Fruit fly (Drosophila melanogaster): ENCODE data around the gene CG42570.
A peak's percentile ranks its signal among the peaks of the same experiment; 100 is the strongest.

Gene CG42570

DNA sequence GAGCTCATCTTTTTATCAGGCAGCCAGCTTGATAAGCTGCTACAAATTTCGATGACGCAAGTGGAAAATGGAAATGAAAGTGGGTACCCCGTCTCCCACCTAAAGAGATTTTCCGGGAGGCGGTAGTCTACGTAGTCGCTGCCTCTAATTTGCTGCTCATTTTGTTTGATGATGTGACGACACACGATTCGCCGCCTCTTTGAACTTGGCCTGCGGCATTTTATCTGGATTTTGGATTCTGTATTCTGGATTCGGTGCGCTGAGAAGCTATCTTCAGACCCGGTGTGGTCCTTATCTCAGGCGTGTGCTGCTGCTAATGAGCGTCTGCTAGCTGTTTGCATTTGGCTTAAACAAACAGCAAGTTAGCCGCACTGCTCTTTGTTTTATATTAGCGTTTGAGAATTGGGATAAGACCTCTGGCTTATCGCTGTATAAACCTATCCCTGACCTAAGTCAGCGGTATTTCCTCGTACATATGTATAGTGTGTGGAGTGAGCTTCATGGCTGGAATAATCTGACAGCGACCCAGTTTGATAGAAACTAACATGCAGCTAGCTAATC lies 3.6 kb upstream of the CG42570 start (continued):
- peak in 1 of 2 experiments; percentile 2 for TF ChIP-seq crp (GFP tag; optimal IDR thresholded peaks at IDR 0.05)
- no peak for TF ChIP-seq vnd (GFP tag; IDR thresholded peaks at IDR 0.05; ENCODE audit: partially characterized antibody)
- TF ChIP-seq pan (optimal IDR thresholded peaks at IDR 0.05), result no peak
- TF ChIP-seq pan (GFP tag; optimal IDR thresholded peaks at IDR 0.05 in 1 of 2, IDR thresholded peaks at IDR 0.05 in 1 of 2), result peak in 1 of 2 experiments; percentile 16
- 0 out of 2 replicates have a peak, but pooled peaks have one; percentile 55 for TF ChIP-seq danr (GFP tag; IDR thresholded peaks at IDR 0.05)
- no peak for TF ChIP-seq Hand (GFP tag; optimal IDR thresholded peaks at IDR 0.05)
- peak; percentile 51 for TF ChIP-seq CG4707 (GFP tag; optimal IDR thresholded peaks at IDR 0.05)
- peak; percentile 24 for TF ChIP-seq p53 (GFP tag; optimal IDR thresholded peaks at IDR 0.05)
- peak in 1 of 2 experiments; percentile 13 for TF ChIP-seq insv (GFP tag; optimal IDR thresholded peaks at IDR 0.05)
- peak; percentile 34 for TF ChIP-seq unpg (GFP tag; optimal IDR thresholded peaks at IDR 0.05)
- no peak for TF ChIP-seq luna (GFP tag; optimal IDR thresholded peaks at IDR 0.05)
- no peak for TF ChIP-seq nmo (GFP tag; optimal IDR thresholded peaks at IDR 0.05)
- peak; percentile 65 for TF ChIP-seq Blimp-1 (GFP tag; optimal IDR thresholded peaks at IDR 0.05)
- peak; percentile 80 for TF ChIP-seq CG12236 (GFP tag; optimal IDR thresholded peaks at IDR 0.05)
- peak; percentile 51 for TF ChIP-seq CG11247 (GFP tag; IDR thresholded peaks at IDR 0.05)
- TF ChIP-seq CG13296 (GFP tag; optimal IDR thresholded peaks at IDR 0.05), result peak; percentile 60

DNA sequence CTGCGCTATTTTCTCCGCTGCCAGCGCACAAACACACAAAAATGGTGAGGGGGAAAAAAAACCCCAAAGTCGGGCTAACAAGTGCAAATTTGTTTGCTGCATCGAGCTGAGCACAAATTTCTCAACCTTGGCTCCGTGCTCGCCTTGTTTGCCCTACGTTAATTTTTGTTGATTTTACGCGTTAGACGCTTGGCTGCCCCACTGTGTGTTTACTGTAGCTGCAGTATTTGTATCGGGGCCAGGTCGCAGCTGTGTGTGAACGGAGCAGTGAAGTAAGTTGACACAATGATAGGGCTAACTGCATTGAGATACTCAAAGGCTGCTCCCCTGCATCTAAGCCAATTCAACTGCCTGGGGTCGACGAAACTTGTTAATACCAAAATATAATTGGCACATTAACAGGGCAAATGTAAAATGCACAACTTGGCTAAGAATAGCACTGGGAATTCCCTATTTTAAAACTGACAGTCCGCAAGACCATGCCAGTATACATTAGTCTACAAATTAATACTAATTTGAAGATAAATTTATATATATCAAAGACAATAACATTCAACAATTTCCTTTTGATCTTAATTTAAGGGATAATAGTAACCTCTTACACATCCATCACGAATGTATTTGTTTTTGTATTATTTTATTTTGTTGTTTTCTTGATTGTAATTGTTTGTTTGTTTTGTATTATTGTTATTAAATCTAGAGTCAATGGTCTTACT lies 1.7 kb upstream of the CG42570 start, which contains the start of gene CG42571:
TSS of gene CG42571 (plus strand) at position 666 of the 716 bp plus-strand sequence.
- no peak for TF ChIP-seq run (tag; optimal IDR thresholded peaks at IDR 0.05)
- no peak for TF ChIP-seq toy (GFP tag; IDR thresholded peaks at IDR 0.05)
- TF ChIP-seq CG10979 (tag; optimal IDR thresholded peaks at IDR 0.05), result no peak
- peak; percentile 54; the same call in 1 of the 2 replicates for TF ChIP-seq CG17328 (GFP tag; IDR thresholded peaks at IDR 0.05)
- TF ChIP-seq CG15073 (GFP tag; optimal IDR thresholded peaks at IDR 0.05), result no peak
- no peak for TF ChIP-seq MESR4 (GFP tag; optimal IDR thresholded peaks at IDR 0.05)
- no peak for TF ChIP-seq CG13296 (GFP tag; optimal IDR thresholded peaks at IDR 0.05)
- no peak for TF ChIP-seq klu (GFP tag; IDR thresholded peaks at IDR 0.05)
- TF ChIP-seq Hr3 (GFP tag; optimal IDR thresholded peaks at IDR 0.05), result no peak
- TF ChIP-seq row (GFP tag; IDR thresholded peaks at IDR 0.05), result no peak
- no peak for TF ChIP-seq CG14014 (GFP tag; IDR thresholded peaks at IDR 0.05)
- TF ChIP-seq hth (optimal IDR thresholded peaks at IDR 0.05), result no peak
- no peak for TF ChIP-seq unc-4 (GFP tag; IDR thresholded peaks at IDR 0.05; ENCODE audit: partially characterized antibody)
- no peak for TF ChIP-seq pho (GFP tag; optimal IDR thresholded peaks at IDR 0.05)
- TF ChIP-seq Gsc (GFP tag; IDR thresholded peaks at IDR 0.05), result no peak
- TF ChIP-seq Dll (GFP tag; IDR thresholded peaks at IDR 0.05; ENCODE audit: partially characterized antibody), result no peak
- no peak for TF ChIP-seq Ets97D (GFP tag; optimal IDR thresholded peaks at IDR 0.05)
- peak; percentile 32 for TF ChIP-seq CG2678 (tag; optimal IDR thresholded peaks at IDR 0.05)
- no peak for TF ChIP-seq CG3995 (GFP tag; optimal IDR thresholded peaks at IDR 0.05)
- TF ChIP-seq chm (GFP tag; IDR thresholded peaks at IDR 0.05), result peak; percentile 50; the same call in 1 of the 2 replicates
- TF ChIP-seq nau (GFP tag; optimal IDR thresholded peaks at IDR 0.05), result peak; percentile 70
- no peak for TF ChIP-seq slp2 (GFP tag; optimal IDR thresholded peaks at IDR 0.05)
- TF ChIP-seq ind (GFP tag; optimal IDR thresholded peaks at IDR 0.05), result no peak
- peak; percentile 10 for TF ChIP-seq ewg (GFP tag; optimal IDR thresholded peaks at IDR 0.05)
- no peak for TF ChIP-seq dan (GFP tag; IDR thresholded peaks at IDR 0.05)
- no peak for TF ChIP-seq CG12659 (GFP tag; optimal IDR thresholded peaks at IDR 0.05)
- TF ChIP-seq cad (GFP tag; optimal IDR thresholded peaks at IDR 0.05), result no peak
- peak; percentile 30 for TF ChIP-seq CG16863 (GFP tag; optimal IDR thresholded peaks at IDR 0.05)
- peak; percentile 54 for TF ChIP-seq CG7271 (tag; optimal IDR thresholded peaks at IDR 0.05)
- no peak for TF ChIP-seq yki (optimal IDR thresholded peaks at IDR 0.05)
- TF ChIP-seq emc (GFP tag; optimal IDR thresholded peaks at IDR 0.05), result no peak
- TF ChIP-seq CG4404 (GFP tag; IDR thresholded peaks at IDR 0.05), result no peak
- no peak for TF ChIP-seq C15 (GFP tag; IDR thresholded peaks at IDR 0.05)
- peak; percentile 38 for TF ChIP-seq CG3838 (GFP tag; optimal IDR thresholded peaks at IDR 0.05)
